Worm (Caenorhabditis elegans) whole organism, young adult: ENCODE results near the gene grl-25.

Source experiments
- B0261.1 ChIP-seq: sonication (generic microtip); optimal IDR thresholded peaks from 2 replicates; lab custom pipeline; 2016; ENCODE audit warnings: mild to moderate bottlenecking, missing genetic modification characterization, moderate library complexity, missing compliant biosample characterization
- B0336.3 ChIP-seq: fragments of 200-800 bp; sonication (Bioruptor generic); IDR thresholded peaks from 2 replicates; pipeline ENCODE4 v1.3.6; 2022; ENCODE audit warnings: missing genetic modification characterization, missing compliant biosample characterization
- C06A6.2 ChIP-seq: fragments of 200-800 bp; sonication (Bioruptor generic); conservative IDR thresholded peaks from 2 replicates; pipeline ENCODE4 v1.3.6; 2022; ENCODE audit warnings: missing genetic modification characterization, missing compliant biosample characterization
- F22D6.2 ChIP-seq: sonication (generic microtip); optimal IDR thresholded peaks from 2 replicates; lab custom pipeline; 2016; ENCODE audit warnings: mild to moderate bottlenecking, missing genetic modification characterization, missing compliant biosample characterization
- F37B4.10 ChIP-seq: fragments of 200-800 bp; sonication (Bioruptor generic); IDR thresholded peaks from 2 replicates; pipeline ENCODE4 v1.3.6; 2022; ENCODE audit warnings: missing genetic modification characterization, missing compliant biosample characterization
- F39B2.1 ChIP-seq: fragments of 200-800 bp; sonication (Bioruptor generic); IDR thresholded peaks from 2 replicates; pipeline ENCODE4 v1.3.6; 2022; ENCODE audit warnings: missing genetic modification reagents, missing genetic modification characterization, missing compliant biosample characterization
- F52B5.7 ChIP-seq: sonication (generic microtip); optimal IDR thresholded peaks from 2 replicates; lab custom pipeline; 2016; ENCODE audit warnings: mild to moderate bottlenecking, missing genetic modification characterization, missing compliant biosample characterization
- F57A8.1 ChIP-seq: fragments of 200-800 bp; sonication (Bioruptor generic); optimal IDR thresholded peaks from 2 replicates; lab custom pipeline; 2018; ENCODE audit warnings: mild to moderate bottlenecking, missing genetic modification characterization, moderate library complexity, missing compliant biosample characterization
- K11D2.4 ChIP-seq: fragments of 200-800 bp; sonication (Bioruptor generic); IDR thresholded peaks from 2 replicates; pipeline ENCODE4 v1.3.6; 2022; ENCODE audit warnings: missing genetic modification reagents, missing genetic modification characterization, missing compliant biosample characterization
- Y67H2A.10 ChIP-seq: fragments of 200-800 bp; sonication (Bioruptor generic); conservative IDR thresholded peaks from 2 replicates; pipeline ENCODE4 v1.3.6; 2022; ENCODE audit warnings: missing genetic modification reagents, missing genetic modification characterization, missing compliant biosample characterization
- ama-1 ChIP-seq, 3 experiments: fragments of 150-350 bp in 1 of 3; sonication (generic microtip) in 2 of 3; optimal IDR thresholded peaks; 2 replicates each; lab custom pipeline; 2014 to 2018; ENCODE audit warnings: missing biosample characterization in 2 of 3, missing genetic modification characterization in 2 of 3, missing genetic modification reagents in 2 of 3
- aptf-3 ChIP-seq: fragments of 200-800 bp; sonication (Bioruptor generic); IDR thresholded peaks from 2 replicates; pipeline ENCODE4 v1.3.6; 2022; ENCODE audit warnings: missing genetic modification characterization, missing compliant biosample characterization
- athp-1 ChIP-seq: sonication (generic microtip); optimal IDR thresholded peaks from 2 replicates; lab custom pipeline; 2017; ENCODE audit warnings: mild to moderate bottlenecking, missing genetic modification characterization, missing compliant biosample characterization
- attf-3 ChIP-seq: fragments of 200-800 bp; sonication (Bioruptor generic); conservative IDR thresholded peaks from 2 replicates; pipeline ENCODE4 v1.3.6; 2022; ENCODE audit warnings: missing genetic modification reagents, missing genetic modification characterization, missing compliant biosample characterization
- ccch-3 ChIP-seq: fragments of 200-800 bp; sonication (Bioruptor generic); optimal IDR thresholded peaks from 2 replicates; lab custom pipeline; 2018; ENCODE audit warnings: mild to moderate bottlenecking, missing genetic modification characterization, missing compliant biosample characterization
- cebp-1 ChIP-seq, 2 experiments: fragments of 200-800 bp in 1 of 2; sonication (Bioruptor generic) in 1 of 2; sonication (generic microtip) in 1 of 2; IDR thresholded peaks in 1 of 2; optimal IDR thresholded peaks in 1 of 2; 2 replicates each; pipeline versions ENCODE4 v1.3.6 to Lab custom; 2017 to 2022; ENCODE audit warnings: missing compliant biosample characterization in 2 of 2, missing genetic modification characterization in 2 of 2, mild to moderate bottlenecking in 1 of 2, missing genetic modification reagents in 1 of 2, moderate library complexity in 1 of 2
- ceh-27 ChIP-seq: fragments of 200-800 bp; sonication (Bioruptor generic); optimal IDR thresholded peaks from 2 replicates; lab custom pipeline; 2018; ENCODE audit warnings: mild to moderate bottlenecking, missing genetic modification characterization, moderate library complexity, missing compliant biosample characterization
- ceh-40 ChIP-seq: fragments of 200-800 bp; sonication (Bioruptor generic); IDR thresholded peaks from 2 replicates; pipeline ENCODE4 v1.3.6; 2022; ENCODE audit warnings: missing genetic modification characterization, missing compliant biosample characterization
- chd-7 ChIP-seq: sonication (generic microtip); optimal IDR thresholded peaks from 2 replicates; lab custom pipeline; 2016; ENCODE audit warnings: mild to moderate bottlenecking, missing genetic modification characterization, moderate library complexity, missing compliant biosample characterization
- ekl-4 ChIP-seq: fragments of 200-800 bp; sonication (Bioruptor generic); IDR thresholded peaks from 2 replicates; pipeline ENCODE4 v1.3.6; 2022; ENCODE audit warnings: missing genetic modification reagents, missing genetic modification characterization, missing compliant biosample characterization
- fkh-3 ChIP-seq: sonication (generic microtip); optimal IDR thresholded peaks from 2 replicates; lab custom pipeline; 2016; ENCODE audit warnings: mild to moderate bottlenecking, missing genetic modification characterization, missing compliant biosample characterization
- gei-17 ChIP-seq: fragments of 200-800 bp; sonication (Bioruptor generic); optimal IDR thresholded peaks from 2 replicates; lab custom pipeline; 2018; ENCODE audit warnings: mild to moderate bottlenecking, missing genetic modification characterization, missing compliant biosample characterization
- hlh-26 ChIP-seq: fragments of 200-800 bp; sonication (Bioruptor generic); conservative IDR thresholded peaks from 2 replicates; pipeline ENCODE4 v1.3.6; 2022; ENCODE audit warnings: missing genetic modification reagents, missing genetic modification characterization, missing compliant biosample characterization
- hmg-1.2 ChIP-seq: fragments of 200-800 bp; sonication (Bioruptor generic); IDR thresholded peaks from 2 replicates; pipeline ENCODE4 v1.3.6; 2022; ENCODE audit warnings: missing genetic modification reagents, missing genetic modification characterization, missing compliant biosample characterization
- lag-1 ChIP-seq: fragments of 200-800 bp; sonication (Bioruptor generic); IDR thresholded peaks from 2 replicates; pipeline ENCODE4 v1.3.6; 2022; ENCODE audit warnings: missing genetic modification reagents, missing genetic modification characterization, missing compliant biosample characterization
- lin-40 ChIP-seq: sonication (generic microtip); optimal IDR thresholded peaks from 2 replicates; lab custom pipeline; 2016; ENCODE audit warnings: missing genetic modification characterization, mild to moderate bottlenecking, missing compliant biosample characterization, missing genotype, missing genetic modification reagents
- lin-54 ChIP-seq: fragments of 200-800 bp; sonication (Bioruptor generic); optimal IDR thresholded peaks from 2 replicates; lab custom pipeline; 2018; ENCODE audit warnings: mild to moderate bottlenecking, missing genetic modification characterization, missing compliant biosample characterization
- lir-1 ChIP-seq: fragments of 200-800 bp; sonication (Bioruptor generic); conservative IDR thresholded peaks from 2 replicates; pipeline ENCODE4 v1.3.6; 2022; ENCODE audit warnings: missing genetic modification reagents, missing genetic modification characterization, missing compliant biosample characterization
- madf-10 ChIP-seq: sonication (generic microtip); optimal IDR thresholded peaks from 2 replicates; lab custom pipeline; 2016; ENCODE audit warnings: mild to moderate bottlenecking, missing genetic modification characterization, missing compliant biosample characterization
- madf-6 ChIP-seq: fragments of 200-800 bp; sonication (Bioruptor generic); IDR thresholded peaks from 2 replicates; pipeline ENCODE4 v1.3.6; 2022; ENCODE audit warnings: missing genetic modification reagents, missing genetic modification characterization, missing compliant biosample characterization
- nfya-2 ChIP-seq: fragments of 200-800 bp; sonication (Bioruptor generic); IDR thresholded peaks from 2 replicates; pipeline ENCODE4 v1.3.6; 2022; ENCODE audit warnings: missing genetic modification reagents, missing genetic modification characterization, missing compliant biosample characterization
- nhr-120 ChIP-seq: fragments of 200-800 bp; sonication (Bioruptor generic); IDR thresholded peaks from 2 replicates; pipeline ENCODE4 v1.3.6; 2022; ENCODE audit warnings: missing genetic modification characterization, missing compliant biosample characterization
- nhr-90 ChIP-seq: sonication (generic microtip); optimal IDR thresholded peaks from 2 replicates; lab custom pipeline; 2016; ENCODE audit warnings: missing genotype, mild to moderate bottlenecking, missing genetic modification characterization, missing compliant biosample characterization
- rpc-1 ChIP-seq, 2 experiments: fragments of 150-350 bp in 1 of 2; sonication (generic microtip) in 1 of 2; optimal IDR thresholded peaks; 2 replicates each; lab custom pipeline; 2014 to 2018; ENCODE audit warnings: missing biosample characterization in 1 of 2, missing genetic modification characterization in 1 of 2, missing genetic modification reagents in 1 of 2, missing genotype in 1 of 2
- sea-2 ChIP-seq: fragments of 200-800 bp; sonication (Bioruptor generic); IDR thresholded peaks from 2 replicates; pipeline ENCODE4 v1.3.6; 2022; ENCODE audit warnings: missing genetic modification characterization, missing compliant biosample characterization
- snpc-4 ChIP-seq, 5 experiments: fragments of 150-350 bp in 1 of 5; sonication (generic microtip) in 4 of 5; optimal IDR thresholded peaks; 2 replicates each; lab custom pipeline; 2014 to 2018; ENCODE audit warnings: missing genetic modification characterization in 5 of 5, missing biosample characterization in 3 of 5, antibody characterized with exemption in 2 of 5, mild to moderate bottlenecking in 2 of 5, missing compliant biosample characterization in 2 of 5, missing genotype in 2 of 5, moderate library complexity in 2 of 5, missing genetic modification reagents in 1 of 5
- somi-1 ChIP-seq: fragments of 200-800 bp; sonication (Bioruptor generic); optimal IDR thresholded peaks from 2 replicates; lab custom pipeline; 2018; ENCODE audit warnings: mild to moderate bottlenecking, missing genetic modification characterization, missing compliant biosample characterization
- tbp1 ChIP-seq: fragments of 200-800 bp; sonication (Bioruptor generic); optimal IDR thresholded peaks from 2 replicates; lab custom pipeline; 2018; ENCODE audit warnings: mild to moderate bottlenecking, missing genetic modification characterization, missing compliant biosample characterization
- zfh-2 ChIP-seq: fragments of 200-800 bp; sonication (Bioruptor generic); conservative IDR thresholded peaks from 2 replicates; pipeline ENCODE4 v1.3.6; 2022; ENCODE audit warnings: missing genetic modification reagents, missing genetic modification characterization, missing compliant biosample characterization
- zim-3 ChIP-seq: sonication (generic microtip); optimal IDR thresholded peaks from 2 replicates; lab custom pipeline; 2017; ENCODE audit warnings: mild to moderate bottlenecking, missing genetic modification characterization, moderate library complexity, missing compliant biosample characterization
- ztf-26 ChIP-seq: sonication (generic microtip); optimal IDR thresholded peaks from 2 replicates; lab custom pipeline; 2017; ENCODE audit warnings: missing genetic modification characterization, missing compliant biosample characterization
- ztf-3 ChIP-seq: fragments of 200-800 bp; sonication (Bioruptor generic); optimal IDR thresholded peaks from 2 replicates; lab custom pipeline; 2018; ENCODE audit warnings: mild to moderate bottlenecking, missing genetic modification characterization, missing compliant biosample characterization

grl-25 gene

ce11 chrIII:8980892-8981291 is 18.8 kb downstream of the grl-25 start:
- no peak for TF ChIP-seq nhr-120 (GFP tag; lab: Robert Waterston, UW)
- TF ChIP-seq ztf-3 (GFP tag; lab: Kevin White, UChicago), result no peak
- no peak for TF ChIP-seq gei-17 (GFP tag; lab: Kevin White, UChicago)
- no peak for TF ChIP-seq B0336.3 (GFP tag; lab: Robert Waterston, UW)
- TF ChIP-seq F57A8.1 (GFP tag; lab: Kevin White, UChicago), result no peak
- TF ChIP-seq ekl-4, result no peak
- TF ChIP-seq F52B5.7, result no peak
- no peak for TF ChIP-seq rpc-1 (optimal IDR thresholded peaks at IDR 0.05; lab: Kevin White, UChicago)
- TF ChIP-seq rpc-1 (tag; optimal IDR thresholded peaks at IDR 0.05; lab: Kevin White, UChicago), result no peak
- TF ChIP-seq C06A6.2, result no peak
- TF ChIP-seq cebp-1 (GFP tag; IDR thresholded peaks at IDR 0.05; lab: Robert Waterston, UW), result no peak
- TF ChIP-seq cebp-1 (tag; optimal IDR thresholded peaks at IDR 0.05; lab: Kevin White, UChicago), result no peak
- TF ChIP-seq F37B4.10 (GFP tag; lab: Robert Waterston, UW), result no peak
- no peak for TF ChIP-seq fkh-3 (tag; lab: Kevin White, UChicago)

ce11 chrIII:8981847-8982479 is 19.9 kb downstream of the grl-25 start, which contains the start of gene pde-2:
pde-2 (minus strand) TSS chrIII:8981897.
- TF ChIP-seq F52B5.7 (peak; percentile 15), zfh-2 (GFP tag; lab: Robert Waterston, UW) (peak; percentile 60; the same call in 1 of the 2 replicates), ceh-40 (GFP tag; lab: Robert Waterston, UW) (no peak), hmg-1.2 (GFP tag; lab: Robert Waterston, UW) (peak; percentile 40; the same call in 1 of the 2 replicates), snpc-4 (GFP tag; optimal IDR thresholded peaks at IDR 0.05; lab: Kevin White, UChicago) (no peak), snpc-4 (tag; optimal IDR thresholded peaks at IDR 0.05; lab: Kevin White, UChicago) (peak in 1 of 4 experiments; percentile 16), lin-40 (tag; lab: Kevin White, UChicago) (peak; percentile 44), cebp-1 (GFP tag; IDR thresholded peaks at IDR 0.05; lab: Robert Waterston, UW) (no peak), cebp-1 (tag; optimal IDR thresholded peaks at IDR 0.05; lab: Kevin White, UChicago) (peak; percentile 24), F39B2.1 (no peak), lir-1 (GFP tag; lab: Robert Waterston, UW) (no peak), chd-7 (tag; lab: Kevin White, UChicago) (peak; percentile 40)

DNA sequence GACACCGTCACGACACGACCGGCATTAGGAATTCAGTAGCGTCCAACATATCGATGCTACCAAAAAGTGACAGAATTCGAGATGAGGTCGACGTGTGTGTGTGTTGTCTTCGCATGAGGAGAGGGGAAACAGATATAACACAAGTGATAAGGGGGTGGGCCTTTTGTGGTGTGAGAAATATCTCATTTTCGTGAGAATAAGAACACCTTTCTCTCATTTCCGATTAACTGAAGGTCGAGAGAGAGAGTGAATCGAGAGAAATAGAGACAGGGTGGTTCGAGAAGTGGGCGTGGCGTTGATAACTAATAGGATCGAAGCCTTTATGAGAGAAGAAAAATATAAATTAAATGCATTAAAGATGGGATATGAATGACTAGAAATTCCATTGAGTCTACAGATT is 21.0 kb downstream of the grl-25 start:
- 0 out of 2 replicates have a peak, but pooled peaks have one; percentile 16 for TF ChIP-seq K11D2.4 (GFP tag; lab: Robert Waterston, UW)
- no peak for TF ChIP-seq F22D6.2 (tag; lab: Kevin White, UChicago)
- TF ChIP-seq zim-3 (tag; lab: Kevin White, UChicago), result peak; percentile 19
- no peak for TF ChIP-seq madf-10 (tag; lab: Kevin White, UChicago)
- peak; percentile 24 for TF ChIP-seq F52B5.7
- TF ChIP-seq, all 124 proteins: peak for 3

ce11 chrIII:8983811-8984210 is 21.7 kb downstream of the grl-25 start:
- TF ChIP-seq ccch-3 (GFP tag; lab: Kevin White, UChicago), result no peak
- TF ChIP-seq C06A6.2, result no peak
- no peak for TF ChIP-seq sea-2
- no peak for TF ChIP-seq madf-6 (GFP tag; lab: Robert Waterston, UW)
- TF ChIP-seq aptf-3 (GFP tag; lab: Robert Waterston, UW), result no peak
- peak; percentile 60 for TF ChIP-seq somi-1 (GFP tag; lab: Kevin White, UChicago)
- no peak for TF ChIP-seq lin-40 (tag; lab: Kevin White, UChicago)
- peak; percentile 49 for TF ChIP-seq ama-1 (optimal IDR thresholded peaks at IDR 0.05; lab: Kevin White, UChicago)
- TF ChIP-seq ama-1 (GFP tag; optimal IDR thresholded peaks at IDR 0.05; lab: Kevin White, UChicago), result no peak
- TF ChIP-seq lin-54 (GFP tag; lab: Kevin White, UChicago), result no peak
- TF ChIP-seq attf-3 (GFP tag; lab: Robert Waterston, UW), result no peak
- TF ChIP-seq Y67H2A.10 (GFP tag; lab: Robert Waterston, UW), result no peak
- TF ChIP-seq tbp1 (GFP tag; lab: Kevin White, UChicago), result peak; percentile 36
- TF ChIP-seq lag-1 (GFP tag; lab: Robert Waterston, UW), result no peak
- peak; percentile 19 for TF ChIP-seq ztf-26 (tag; lab: Kevin White, UChicago)
- TF ChIP-seq nfya-2 (GFP tag; lab: Robert Waterston, UW), result no peak
- TF ChIP-seq athp-1 (tag; lab: Kevin White, UChicago), result no peak
- peak; percentile 8 for TF ChIP-seq nhr-90
- no peak for TF ChIP-seq B0261.1 (tag; lab: Kevin White, UChicago)
- TF ChIP-seq ceh-27 (GFP tag; lab: Kevin White, UChicago), result peak; percentile 31
- no peak for TF ChIP-seq hlh-26 (GFP tag; lab: Robert Waterston, UW)
